Worm (Caenorhabditis elegans) whole organism, young adult: ENCODE data around the gene C18H7.7.
A peak's percentile ranks its signal among the peaks of the same experiment; 100 is the strongest.

Experiments used
- B0336.3 ChIP-seq: fragments of 200-800 bp; sonication (Bioruptor generic); IDR thresholded peaks from 2 replicates; pipeline ENCODE4 v1.3.6; 2022; ENCODE audit warnings: missing genetic modification characterization, missing compliant biosample characterization
- C06A6.2 ChIP-seq: fragments of 200-800 bp; sonication (Bioruptor generic); conservative IDR thresholded peaks from 2 replicates; pipeline ENCODE4 v1.3.6; 2022; ENCODE audit warnings: missing genetic modification characterization, missing compliant biosample characterization
- F33H1.4 ChIP-seq: fragments of 200-800 bp; sonication (Bioruptor generic); IDR thresholded peaks from 2 replicates; pipeline ENCODE4 v1.3.6; 2022; ENCODE audit warnings: missing genetic modification reagents, missing genetic modification characterization, missing compliant biosample characterization
- F37B4.10 ChIP-seq: fragments of 200-800 bp; sonication (Bioruptor generic); IDR thresholded peaks from 2 replicates; pipeline ENCODE4 v1.3.6; 2022; ENCODE audit warnings: missing genetic modification characterization, missing compliant biosample characterization
- Y53F4B.3 ChIP-seq: fragments of 200-800 bp; sonication (Bioruptor generic); IDR thresholded peaks from 2 replicates; pipeline ENCODE4 v1.3.6; 2022; ENCODE audit warnings: missing genetic modification reagents, missing genetic modification characterization, missing compliant biosample characterization
- Y53G8AR.9 ChIP-seq: fragments of 200-800 bp; sonication (Bioruptor generic); conservative IDR thresholded peaks from 2 replicates; pipeline ENCODE4 v1.3.6; 2022; ENCODE audit warnings: missing genetic modification reagents, missing genetic modification characterization, missing compliant biosample characterization
- Y79H2A.3 ChIP-seq: fragments of 200-800 bp; sonication (Bioruptor generic); conservative IDR thresholded peaks from 2 replicates; pipeline ENCODE4 v1.3.6; 2022; ENCODE audit warnings: missing genetic modification reagents, missing genetic modification characterization, missing compliant biosample characterization
- Y95B8A.8 ChIP-seq: fragments of 200-800 bp; sonication (Bioruptor generic); IDR thresholded peaks from 2 replicates; pipeline ENCODE4 v1.3.6; 2022; ENCODE audit warnings: missing genetic modification reagents, missing genetic modification characterization, missing compliant biosample characterization
- ZK185.1 ChIP-seq: sonication (generic microtip); optimal IDR thresholded peaks from 2 replicates; lab custom pipeline; 2016; ENCODE audit warnings: mild to moderate bottlenecking, missing genetic modification characterization, missing compliant biosample characterization; ENCODE audit not compliant: poor library complexity, severe bottlenecking
- ama-1 ChIP-seq, 3 experiments: fragments of 150-350 bp in 1 of 3; sonication (generic microtip) in 2 of 3; optimal IDR thresholded peaks; 2 replicates each; lab custom pipeline; 2014 to 2018; ENCODE audit warnings: missing biosample characterization in 2 of 3, missing genetic modification characterization in 2 of 3, missing genetic modification reagents in 2 of 3
- aptf-2 ChIP-seq: fragments of 200-800 bp; sonication (Bioruptor generic); conservative IDR thresholded peaks from 2 replicates; pipeline ENCODE4 v1.3.6; 2022; ENCODE audit warnings: missing genetic modification reagents, missing genetic modification characterization, missing compliant biosample characterization
- bed-1 ChIP-seq: fragments of 200-800 bp; sonication (Bioruptor generic); IDR thresholded peaks from 2 replicates; pipeline ENCODE4 v1.3.6; 2022; ENCODE audit warnings: missing genetic modification reagents, missing genetic modification characterization, missing compliant biosample characterization
- ceh-58 ChIP-seq: fragments of 200-800 bp; sonication (Bioruptor generic); IDR thresholded peaks from 2 replicates; pipeline ENCODE4 v1.3.6; 2022; ENCODE audit warnings: missing genetic modification characterization, missing compliant biosample characterization
- chd-7 ChIP-seq: sonication (generic microtip); optimal IDR thresholded peaks from 2 replicates; lab custom pipeline; 2016; ENCODE audit warnings: mild to moderate bottlenecking, missing genetic modification characterization, moderate library complexity, missing compliant biosample characterization
- dox-1 ChIP-seq: fragments of 200-800 bp; sonication (Bioruptor generic); IDR thresholded peaks from 2 replicates; pipeline ENCODE4 v1.3.6; 2022; ENCODE audit warnings: missing genetic modification reagents, missing genetic modification characterization, missing compliant biosample characterization
- fkh-3 ChIP-seq: sonication (generic microtip); optimal IDR thresholded peaks from 2 replicates; lab custom pipeline; 2016; ENCODE audit warnings: mild to moderate bottlenecking, missing genetic modification characterization, missing compliant biosample characterization
- gei-17 ChIP-seq: fragments of 200-800 bp; sonication (Bioruptor generic); optimal IDR thresholded peaks from 2 replicates; lab custom pipeline; 2018; ENCODE audit warnings: mild to moderate bottlenecking, missing genetic modification characterization, missing compliant biosample characterization
- hmg-1.2 ChIP-seq: fragments of 200-800 bp; sonication (Bioruptor generic); IDR thresholded peaks from 2 replicates; pipeline ENCODE4 v1.3.6; 2022; ENCODE audit warnings: missing genetic modification reagents, missing genetic modification characterization, missing compliant biosample characterization
- lag-1 ChIP-seq: fragments of 200-800 bp; sonication (Bioruptor generic); IDR thresholded peaks from 2 replicates; pipeline ENCODE4 v1.3.6; 2022; ENCODE audit warnings: missing genetic modification reagents, missing genetic modification characterization, missing compliant biosample characterization
- let-607 ChIP-seq, 2 experiments: fragments of 200-800 bp in 1 of 2; sonication (Bioruptor generic) in 1 of 2; sonication (generic microtip) in 1 of 2; optimal IDR thresholded peaks; 2 replicates each; lab custom pipeline; 2016 to 2018; ENCODE audit warnings: mild to moderate bottlenecking in 2 of 2, missing compliant biosample characterization in 2 of 2, missing genetic modification characterization in 2 of 2, moderate library complexity in 2 of 2, missing genotype in 1 of 2
- lin-26 ChIP-seq: fragments of 200-800 bp; sonication (Bioruptor generic); IDR thresholded peaks from 2 replicates; pipeline ENCODE4 v1.3.6; 2022; ENCODE audit warnings: missing genetic modification reagents, missing genetic modification characterization, missing compliant biosample characterization
- lin-40 ChIP-seq: sonication (generic microtip); optimal IDR thresholded peaks from 2 replicates; lab custom pipeline; 2016; ENCODE audit warnings: missing genetic modification characterization, mild to moderate bottlenecking, missing compliant biosample characterization, missing genotype, missing genetic modification reagents
- madf-10 ChIP-seq: sonication (generic microtip); optimal IDR thresholded peaks from 2 replicates; lab custom pipeline; 2016; ENCODE audit warnings: mild to moderate bottlenecking, missing genetic modification characterization, missing compliant biosample characterization
- nhr-80 ChIP-seq: sonication (generic microtip); optimal IDR thresholded peaks from 2 replicates; lab custom pipeline; 2016; ENCODE audit warnings: missing genetic modification characterization, missing compliant biosample characterization
- nhr-90 ChIP-seq: sonication (generic microtip); optimal IDR thresholded peaks from 2 replicates; lab custom pipeline; 2016; ENCODE audit warnings: missing genotype, mild to moderate bottlenecking, missing genetic modification characterization, missing compliant biosample characterization
- rec-8 ChIP-seq, 2 experiments: sonication (generic microtip); optimal IDR thresholded peaks; 2 replicates each; lab custom pipeline; 2016; ENCODE audit warnings: mild to moderate bottlenecking in 2 of 2, missing genetic modification characterization in 2 of 2, missing genetic modification reagents in 2 of 2, missing genotype in 2 of 2, missing biosample characterization in 1 of 2, missing compliant biosample characterization in 1 of 2, moderate library complexity in 1 of 2
- repo-1 ChIP-seq: sonication (generic microtip); optimal IDR thresholded peaks from 2 replicates; lab custom pipeline; 2017; ENCODE audit warnings: mild to moderate bottlenecking, missing genetic modification characterization, missing compliant biosample characterization
- rpc-1 ChIP-seq, 2 experiments: fragments of 150-350 bp in 1 of 2; sonication (generic microtip) in 1 of 2; optimal IDR thresholded peaks; 2 replicates each; lab custom pipeline; 2014 to 2018; ENCODE audit warnings: missing biosample characterization in 1 of 2, missing genetic modification characterization in 1 of 2, missing genetic modification reagents in 1 of 2, missing genotype in 1 of 2
- sdz-38 ChIP-seq: sonication (generic microtip); optimal IDR thresholded peaks from 2 replicates; lab custom pipeline; 2016; ENCODE audit warnings: missing genotype, missing genetic modification characterization, missing compliant biosample characterization
- sea-2 ChIP-seq: fragments of 200-800 bp; sonication (Bioruptor generic); IDR thresholded peaks from 2 replicates; pipeline ENCODE4 v1.3.6; 2022; ENCODE audit warnings: missing genetic modification characterization, missing compliant biosample characterization
- snpc-4 ChIP-seq, 5 experiments: fragments of 150-350 bp in 1 of 5; sonication (generic microtip) in 4 of 5; optimal IDR thresholded peaks; 2 replicates each; lab custom pipeline; 2014 to 2018; ENCODE audit warnings: missing genetic modification characterization in 5 of 5, missing biosample characterization in 3 of 5, antibody characterized with exemption in 2 of 5, mild to moderate bottlenecking in 2 of 5, missing compliant biosample characterization in 2 of 5, missing genotype in 2 of 5, moderate library complexity in 2 of 5, missing genetic modification reagents in 1 of 5
- xnd-1 ChIP-seq: sonication (generic microtip); optimal IDR thresholded peaks from 2 replicates; lab custom pipeline; 2016; ENCODE audit warnings: missing genotype, missing genetic modification reagents, missing genetic modification characterization, missing compliant biosample characterization

Gene C18H7.7

ce11 chrIV:596292-596952, at the start of gene C18H7.7, which contains the start of gene C18H7.11:
TSS of gene C18H7.7 (minus strand) at chrIV:596392.
TSS of gene C18H7.11 (plus strand) at chrIV:596902.
- TF ChIP-seq F33H1.4 (GFP tag; lab: Robert Waterston, UW), result no peak
- TF ChIP-seq snpc-4 (GFP tag; optimal IDR thresholded peaks at IDR 0.05; lab: Kevin White, UChicago), result no peak
- no peak for TF ChIP-seq snpc-4 (tag; optimal IDR thresholded peaks at IDR 0.05; lab: Kevin White, UChicago)
- no peak for TF ChIP-seq lag-1
- TF ChIP-seq nhr-80 (tag; lab: Kevin White, UChicago), result peak; percentile 21
- no peak for TF ChIP-seq lin-26
- TF ChIP-seq sea-2 (GFP tag; lab: Robert Waterston, UW), result no peak
- no peak for TF ChIP-seq Y79H2A.3 (GFP tag; lab: Robert Waterston, UW)

DNA sequence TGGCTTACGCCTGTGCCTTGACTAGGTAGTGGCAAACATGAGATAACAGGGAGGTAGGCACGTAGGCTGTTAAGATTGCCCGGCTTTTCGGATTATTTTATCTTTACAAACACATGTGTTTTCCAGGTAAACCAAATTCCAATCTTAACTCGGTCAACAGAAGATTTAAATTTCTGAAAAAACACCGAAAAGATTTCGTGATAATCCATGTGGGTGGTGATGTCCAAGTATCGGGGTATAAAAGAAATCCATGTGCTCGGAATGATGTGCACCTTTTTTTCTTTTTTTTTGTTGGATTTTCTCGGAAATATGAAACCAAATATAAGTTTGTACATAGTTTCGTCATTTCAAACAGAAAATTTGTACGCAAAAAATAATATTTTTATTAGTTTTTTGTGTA, 47.3 kb upstream of the C18H7.7 start:
- TF ChIP-seq gei-17 (GFP tag; lab: Kevin White, UChicago) (no peak), ceh-58 (no peak), fkh-3 (tag; lab: Kevin White, UChicago) (no peak), nhr-90 (tag; lab: Kevin White, UChicago) (no peak), F37B4.10 (no peak), xnd-1 (tag; lab: Kevin White, UChicago) (no peak), Y95B8A.8 (GFP tag; lab: Robert Waterston, UW) (no peak), B0336.3 (GFP tag; lab: Robert Waterston, UW) (no peak), C06A6.2 (GFP tag; lab: Robert Waterston, UW) (no peak), sdz-38 (tag; lab: Kevin White, UChicago) (no peak), Y53F4B.3 (GFP tag; lab: Robert Waterston, UW) (no peak), aptf-2 (GFP tag; lab: Robert Waterston, UW) (no peak)

- TF ChIP-seq rec-8 (tag; optimal IDR thresholded peaks at IDR 0.05; lab: Kevin White, UChicago) (no peak), bed-1 (GFP tag; lab: Robert Waterston, UW) (no peak), lin-26 (no peak), ama-1 (optimal IDR thresholded peaks at IDR 0.05; lab: Kevin White, UChicago) (no peak), ama-1 (GFP tag; optimal IDR thresholded peaks at IDR 0.05; lab: Kevin White, UChicago) (no peak)
Measured at ce11 chrIV:639167-639566, 43.0 kb upstream of the C18H7.7 start.

ce11 chrIV:633565-633964, 37.4 kb upstream of the C18H7.7 start:
- TF ChIP-seq hmg-1.2 (GFP tag; lab: Robert Waterston, UW) (peak; percentile 75), madf-10 (tag; lab: Kevin White, UChicago) (no peak), lin-40 (tag; lab: Kevin White, UChicago) (peak; percentile 9)
- TF ChIP-seq, all 124 proteins: peak for 2

- peak; percentile 56 for TF ChIP-seq dox-1 (GFP tag; lab: Robert Waterston, UW)
- TF ChIP-seq lin-26, result 0 out of 2 replicates have a peak, but pooled peaks have one; percentile 32
- 0 out of 2 replicates have a peak, but pooled peaks have one; percentile 18 for TF ChIP-seq Y53G8AR.9
- no peak for TF ChIP-seq repo-1 (tag; lab: Kevin White, UChicago)
- no peak for TF ChIP-seq rpc-1 (optimal IDR thresholded peaks at IDR 0.05; lab: Kevin White, UChicago)
- TF ChIP-seq rpc-1 (tag; optimal IDR thresholded peaks at IDR 0.05; lab: Kevin White, UChicago), result no peak
- no peak for TF ChIP-seq chd-7 (tag; lab: Kevin White, UChicago)
- peak; percentile 69 for TF ChIP-seq nhr-80 (tag; lab: Kevin White, UChicago)
- TF ChIP-seq ZK185.1, result no peak
- peak in 1 of 2 experiments; percentile 23 for TF ChIP-seq let-607 (tag; optimal IDR thresholded peaks at IDR 0.05; lab: Kevin White, UChicago)
Measured at ce11 chrIV:631869-632268, 35.7 kb upstream of the C18H7.7 start.
